Fruit fly (Drosophila melanogaster): ENCODE results near the gene CG12995.

Gene CG12995

dm6 chrX:17205028-17205427 lies 4.8 kb downstream of the CG12995 start:
- TF ChIP-seq CG7045 (GFP tag; optimal IDR thresholded peaks at IDR 0.05), result no peak
- no peak for TF ChIP-seq Mnt (GFP tag; optimal IDR thresholded peaks at IDR 0.05)
- no peak for TF ChIP-seq cic (GFP tag; optimal IDR thresholded peaks at IDR 0.05)
- no peak for TF ChIP-seq ovo (GFP tag; optimal IDR thresholded peaks at IDR 0.05)
- TF ChIP-seq bab1 (GFP tag; optimal IDR thresholded peaks at IDR 0.05), result no peak
- TF ChIP-seq CG11617 (GFP tag; optimal IDR thresholded peaks at IDR 0.05), result no peak
- TF ChIP-seq toe (GFP tag; optimal IDR thresholded peaks at IDR 0.05), result no peak
- no peak for TF ChIP-seq kay (GFP tag; ENCODE audit: borderline replicate concordance)
- no peak for TF ChIP-seq CG12768 (GFP tag; optimal IDR thresholded peaks at IDR 0.05)

- TF ChIP-seq Hr96 (GFP tag; optimal IDR thresholded peaks at IDR 0.05) (no peak), Mnt (GFP tag; optimal IDR thresholded peaks at IDR 0.05) (no peak), cic (GFP tag; optimal IDR thresholded peaks at IDR 0.05) (no peak), CG7101 (tag; optimal IDR thresholded peaks at IDR 0.05) (no peak), CG11617 (GFP tag; optimal IDR thresholded peaks at IDR 0.05) (no peak), kay (GFP tag; ENCODE audit: borderline replicate concordance) (no peak)
These were observed 7.2 kb downstream of the CG12995 start, which contains the start of the genes TTLL1A and CG5070 for dm6 chrX:17202498-17203162. TSS of gene TTLL1A (minus strand) at chrX:17202598. TSS of gene CG5070 (plus strand) at chrX:17203112.

dm6 chrX:17188167-17188566 lies 21.6 kb downstream of the CG12995 start:
- TF ChIP-seq toe (GFP tag; optimal IDR thresholded peaks at IDR 0.05) (no peak), cnc (optimal IDR thresholded peaks at IDR 0.05) (no peak), ovo (GFP tag; optimal IDR thresholded peaks at IDR 0.05) (no peak), CG12768 (GFP tag; optimal IDR thresholded peaks at IDR 0.05) (no peak), CG7045 (GFP tag; optimal IDR thresholded peaks at IDR 0.05) (no peak), CG14711 (tag; optimal IDR thresholded peaks at IDR 0.05) (no peak), cic (GFP tag; optimal IDR thresholded peaks at IDR 0.05) (no peak)

dm6 chrX:17187495-17187894 lies 22.3 kb downstream of the CG12995 start:
- TF ChIP-seq Crg-1 (GFP tag; optimal IDR thresholded peaks at IDR 0.05) (no peak), Clk (GFP tag; optimal IDR thresholded peaks at IDR 0.05) (no peak), CG11617 (GFP tag; optimal IDR thresholded peaks at IDR 0.05) (no peak), CG7101 (tag; optimal IDR thresholded peaks at IDR 0.05) (no peak), kay (GFP tag; ENCODE audit: borderline replicate concordance) (no peak), cnc (optimal IDR thresholded peaks at IDR 0.05) (no peak), bab1 (GFP tag; optimal IDR thresholded peaks at IDR 0.05) (peak; percentile 12), CG14711 (tag; optimal IDR thresholded peaks at IDR 0.05) (no peak), CG12768 (GFP tag; optimal IDR thresholded peaks at IDR 0.05) (no peak)

dm6 chrX:17186432-17186831 lies 23.4 kb downstream of the CG12995 start:
- TF ChIP-seq cic (GFP tag; optimal IDR thresholded peaks at IDR 0.05), result peak; percentile 79
- TF ChIP-seq CG33017 (tag; optimal IDR thresholded peaks at IDR 0.05), result no peak
- no peak for TF ChIP-seq CG7045 (GFP tag; optimal IDR thresholded peaks at IDR 0.05)
- no peak for TF ChIP-seq Hr96 (GFP tag; optimal IDR thresholded peaks at IDR 0.05)
- no peak for TF ChIP-seq pad (GFP tag; optimal IDR thresholded peaks at IDR 0.05)
- no peak for TF ChIP-seq Crg-1 (GFP tag; optimal IDR thresholded peaks at IDR 0.05)
- TF ChIP-seq CG14711 (tag; optimal IDR thresholded peaks at IDR 0.05), result no peak
- no peak for TF ChIP-seq Clk (GFP tag; optimal IDR thresholded peaks at IDR 0.05)
- TF ChIP-seq CG5204 (GFP tag; optimal IDR thresholded peaks at IDR 0.05), result no peak
- peak; percentile 19 for TF ChIP-seq Mnt (GFP tag; optimal IDR thresholded peaks at IDR 0.05)
- TF ChIP-seq CG12768 (GFP tag; optimal IDR thresholded peaks at IDR 0.05), result no peak
- TF ChIP-seq toe (GFP tag; optimal IDR thresholded peaks at IDR 0.05), result no peak
- TF ChIP-seq tj (GFP tag; optimal IDR thresholded peaks at IDR 0.05), result no peak
- peak; percentile 7 for TF ChIP-seq CG7101 (tag; optimal IDR thresholded peaks at IDR 0.05)
- TF ChIP-seq bab1 (GFP tag; optimal IDR thresholded peaks at IDR 0.05), result no peak
- peak; percentile 60 for TF ChIP-seq kay (GFP tag; ENCODE audit: borderline replicate concordance)

- no peak for TF ChIP-seq cic (GFP tag; optimal IDR thresholded peaks at IDR 0.05)
- no peak for TF ChIP-seq CG11617 (GFP tag; optimal IDR thresholded peaks at IDR 0.05)
- TF ChIP-seq ovo (GFP tag; optimal IDR thresholded peaks at IDR 0.05), result no peak
- TF ChIP-seq Crg-1 (GFP tag; optimal IDR thresholded peaks at IDR 0.05), result peak; percentile 70
- TF ChIP-seq cnc (optimal IDR thresholded peaks at IDR 0.05), result no peak
- TF ChIP-seq Clk (GFP tag; optimal IDR thresholded peaks at IDR 0.05), result no peak
- peak; percentile 0 for TF ChIP-seq pad (GFP tag; optimal IDR thresholded peaks at IDR 0.05)
- TF ChIP-seq tj (GFP tag; optimal IDR thresholded peaks at IDR 0.05), result no peak
- no peak for TF ChIP-seq Hr96 (GFP tag; optimal IDR thresholded peaks at IDR 0.05)
- peak; percentile 43 for TF ChIP-seq CG7101 (tag; optimal IDR thresholded peaks at IDR 0.05)
- TF ChIP-seq CG33017 (tag; optimal IDR thresholded peaks at IDR 0.05), result no peak
- no peak for TF ChIP-seq CG7045 (GFP tag; optimal IDR thresholded peaks at IDR 0.05)
- TF ChIP-seq bab1 (GFP tag; optimal IDR thresholded peaks at IDR 0.05), result no peak
- peak; percentile 47 for TF ChIP-seq CG1620 (GFP tag; optimal IDR thresholded peaks at IDR 0.05)
- no peak for TF ChIP-seq CG12768 (GFP tag; optimal IDR thresholded peaks at IDR 0.05)
- peak; percentile 16 for TF ChIP-seq Mnt (GFP tag; optimal IDR thresholded peaks at IDR 0.05)
- TF ChIP-seq toe (GFP tag; optimal IDR thresholded peaks at IDR 0.05), result no peak
- no peak for TF ChIP-seq CG5204 (GFP tag; optimal IDR thresholded peaks at IDR 0.05)
- TF ChIP-seq kay (GFP tag; ENCODE audit: borderline replicate concordance), result no peak
- peak; percentile 23 for TF ChIP-seq CG14711 (tag; optimal IDR thresholded peaks at IDR 0.05)
These were observed 26.3 kb downstream of the CG12995 start for dm6 chrX:17183486-17183885.

All from whole organism, adult.